Worm (Caenorhabditis elegans): Measurements from ENCODE around the gene com-1.

The com-1 gene

ce11 chrIII:10907678-10908217, 11.6 kb downstream of the com-1 start:
- TF ChIP-seq flt-1 (GFP tag; IDR thresholded peaks at IDR 0.05) (no peak), sea-1 (GFP tag; conservative IDR thresholded peaks at IDR 0.05) (no peak), hmbx-1 (tag; optimal IDR thresholded peaks at IDR 0.05) (no peak), tra-4 (tag; optimal IDR thresholded peaks at IDR 0.05) (no peak), scrt-1 (GFP tag; IDR thresholded peaks at IDR 0.05) (peak; percentile 74)

- peak; percentile 71; the same call in 1 of the 2 replicates for TF ChIP-seq scrt-1 (GFP tag; IDR thresholded peaks at IDR 0.05)
- TF ChIP-seq sea-1 (GFP tag; conservative IDR thresholded peaks at IDR 0.05): no peak
Measured at ce11 chrIII:10908543-10908942, 12.4 kb downstream of the com-1 start.

ce11 chrIII:10909166-10909565, 13.0 kb downstream of the com-1 start:
- TF ChIP-seq hmg-4 (GFP tag; optimal IDR thresholded peaks at IDR 0.05) (no peak), tbx-11 (GFP tag; IDR thresholded peaks at IDR 0.05) (no peak)

- TF ChIP-seq ets-7 (tag; optimal IDR thresholded peaks at IDR 0.05): no peak
- no peak for TF ChIP-seq tbx-37 (GFP tag; conservative IDR thresholded peaks at IDR 0.05)
- TF ChIP-seq ceh-13 (GFP tag; optimal IDR thresholded peaks at IDR 0.05): no peak
- TF ChIP-seq tbx-11 (GFP tag; IDR thresholded peaks at IDR 0.05): no peak
- no peak for TF ChIP-seq flt-1 (GFP tag; IDR thresholded peaks at IDR 0.05)
- no peak for TF ChIP-seq ama-1 (optimal IDR thresholded peaks at IDR 0.05)
- TF ChIP-seq B0310.2 (tag; optimal IDR thresholded peaks at IDR 0.05): no peak
- no peak for TF ChIP-seq ceh-36 (tag; optimal IDR thresholded peaks at IDR 0.05)
- TF ChIP-seq F13C5.2 (tag; optimal IDR thresholded peaks at IDR 0.05): no peak
- no peak for TF ChIP-seq hmbx-1 (tag; optimal IDR thresholded peaks at IDR 0.05)
- TF ChIP-seq scrt-1 (GFP tag; IDR thresholded peaks at IDR 0.05): no peak
- no peak for TF ChIP-seq pes-1 (GFP tag; IDR thresholded peaks at IDR 0.05)
- no peak for TF ChIP-seq hmg-4 (GFP tag; optimal IDR thresholded peaks at IDR 0.05)
- TF ChIP-seq sea-1 (GFP tag; conservative IDR thresholded peaks at IDR 0.05): no peak
- TF ChIP-seq aly-1 (tag; optimal IDR thresholded peaks at IDR 0.05): no peak
Measured at ce11 chrIII:10911160-10911559, 15.0 kb downstream of the com-1 start, which contains the start of gene cut-6. TSS of gene cut-6 (plus strand) at chrIII:10911460.

ce11 chrIII:10914971-10915370, 18.8 kb downstream of the com-1 start:
- TF ChIP-seq ceh-13 (GFP tag; optimal IDR thresholded peaks at IDR 0.05) (no peak), hnd-1 (tag; optimal IDR thresholded peaks at IDR 0.05) (no peak), ets-7 (tag; optimal IDR thresholded peaks at IDR 0.05) (no peak), tra-4 (tag; optimal IDR thresholded peaks at IDR 0.05) (no peak), ceh-36 (tag; optimal IDR thresholded peaks at IDR 0.05) (no peak), ama-1 (optimal IDR thresholded peaks at IDR 0.05) (no peak), sea-1 (GFP tag; conservative IDR thresholded peaks at IDR 0.05) (no peak), flt-1 (GFP tag; IDR thresholded peaks at IDR 0.05) (no peak), hmg-4 (GFP tag; optimal IDR thresholded peaks at IDR 0.05) (no peak), tbx-37 (GFP tag; conservative IDR thresholded peaks at IDR 0.05) (no peak), hmbx-1 (tag; optimal IDR thresholded peaks at IDR 0.05) (no peak), scrt-1 (GFP tag; IDR thresholded peaks at IDR 0.05) (no peak), aly-1 (tag; optimal IDR thresholded peaks at IDR 0.05) (no peak)

ce11 chrIII:10920044-10920443, 23.9 kb downstream of the com-1 start, which contains the start of gene vab-7:
TSS of gene vab-7 (plus strand) at chrIII:10920344.
- TF ChIP-seq tbx-11 (GFP tag; IDR thresholded peaks at IDR 0.05): no peak
- no peak for TF ChIP-seq ceh-36 (tag; optimal IDR thresholded peaks at IDR 0.05)
- TF ChIP-seq hnd-1 (tag; optimal IDR thresholded peaks at IDR 0.05): no peak
- TF ChIP-seq scrt-1 (GFP tag; IDR thresholded peaks at IDR 0.05): no peak
- TF ChIP-seq ceh-13 (GFP tag; optimal IDR thresholded peaks at IDR 0.05): no peak
- TF ChIP-seq tbx-37 (GFP tag; conservative IDR thresholded peaks at IDR 0.05): no peak
- no peak for TF ChIP-seq tra-4 (tag; optimal IDR thresholded peaks at IDR 0.05)
- TF ChIP-seq hmbx-1 (tag; optimal IDR thresholded peaks at IDR 0.05): no peak
- no peak for TF ChIP-seq F13C5.2 (tag; optimal IDR thresholded peaks at IDR 0.05)
- TF ChIP-seq ets-7 (tag; optimal IDR thresholded peaks at IDR 0.05): no peak
- no peak for TF ChIP-seq flt-1 (GFP tag; IDR thresholded peaks at IDR 0.05)
- no peak for TF ChIP-seq hmg-4 (GFP tag; optimal IDR thresholded peaks at IDR 0.05)
- no peak for TF ChIP-seq aly-1 (tag; optimal IDR thresholded peaks at IDR 0.05)
- no peak for TF ChIP-seq ama-1 (optimal IDR thresholded peaks at IDR 0.05)
- no peak for TF ChIP-seq pes-1 (GFP tag; IDR thresholded peaks at IDR 0.05)
- TF ChIP-seq B0310.2 (tag; optimal IDR thresholded peaks at IDR 0.05): no peak
- TF ChIP-seq sea-1 (GFP tag; conservative IDR thresholded peaks at IDR 0.05): no peak

- TF ChIP-seq scrt-1 (GFP tag; IDR thresholded peaks at IDR 0.05) (no peak), sea-1 (GFP tag; conservative IDR thresholded peaks at IDR 0.05) (no peak), hmg-4 (GFP tag; optimal IDR thresholded peaks at IDR 0.05) (no peak), pes-1 (GFP tag; IDR thresholded peaks at IDR 0.05) (no peak), ama-1 (optimal IDR thresholded peaks at IDR 0.05) (no peak), hmbx-1 (tag; optimal IDR thresholded peaks at IDR 0.05) (no peak), ceh-13 (GFP tag; optimal IDR thresholded peaks at IDR 0.05) (no peak)
Measured at ce11 chrIII:10921474-10921873, 25.3 kb downstream of the com-1 start.

- TF ChIP-seq ama-1 (optimal IDR thresholded peaks at IDR 0.05) (no peak), hmbx-1 (tag; optimal IDR thresholded peaks at IDR 0.05) (no peak), ets-7 (tag; optimal IDR thresholded peaks at IDR 0.05) (no peak), F13C5.2 (tag; optimal IDR thresholded peaks at IDR 0.05) (no peak), aly-1 (tag; optimal IDR thresholded peaks at IDR 0.05) (no peak), scrt-1 (GFP tag; IDR thresholded peaks at IDR 0.05) (no peak), sea-1 (GFP tag; conservative IDR thresholded peaks at IDR 0.05) (no peak), ceh-13 (GFP tag; optimal IDR thresholded peaks at IDR 0.05) (no peak), tbx-37 (GFP tag; conservative IDR thresholded peaks at IDR 0.05) (no peak), B0310.2 (tag; optimal IDR thresholded peaks at IDR 0.05) (no peak), tbx-11 (GFP tag; IDR thresholded peaks at IDR 0.05) (no peak), hnd-1 (tag; optimal IDR thresholded peaks at IDR 0.05) (no peak), ceh-36 (tag; optimal IDR thresholded peaks at IDR 0.05) (no peak)
Measured at ce11 chrIII:10923539-10923938, 27.4 kb downstream of the com-1 start.

Data from whole organism, early embryonic.